Fruit fly (Drosophila melanogaster) whole organism, wandering third instar larva: Measurements from ENCODE around the gene Gem2.

Experiments
- GATAd ChIP-seq: sonication (Bioruptor generic); optimal IDR thresholded peaks from 2 replicates; lab custom pipeline; 2016; ENCODE audit warnings: missing biosample characterization, missing genetic modification characterization
- HLH106 ChIP-seq: fragments of 200-800 bp; optimal IDR thresholded peaks from 3 replicates; lab custom pipeline; 2019; ENCODE audit warnings: missing biosample characterization, mild to moderate bottlenecking, missing genetic modification characterization, moderate library complexity
- Hr78 ChIP-seq: fragments of >200 bp; optimal IDR thresholded peaks from 2 replicates; lab custom pipeline; 2017; ENCODE audit warnings: missing biosample characterization, missing genetic modification characterization
- Hr83 ChIP-seq: fragments of 200-300 bp; sonication (Bioruptor generic); optimal IDR thresholded peaks from 2 replicates; lab custom pipeline; 2016; ENCODE audit warnings: missing biosample characterization, mild to moderate bottlenecking, missing genetic modification characterization, moderate library complexity; ENCODE audit not compliant: poor library complexity, severe bottlenecking
- Mio ChIP-seq: sonication (Bioruptor generic); optimal IDR thresholded peaks from 2 replicates; lab custom pipeline; 2016; ENCODE audit warnings: missing biosample characterization, missing genetic modification characterization
- Myc ChIP-seq: fragments of >200 bp; optimal IDR thresholded peaks from 2 replicates; lab custom pipeline; 2017
- brk ChIP-seq: fragments of 200-800 bp; sonication (Bioruptor generic); optimal IDR thresholded peaks from 2 replicates; lab custom pipeline; 2016; ENCODE audit warnings: missing biosample characterization, mild to moderate bottlenecking, missing genetic modification characterization
- dl ChIP-seq, 2 experiments: fragments of 175-275, 200-275 bp in 1 of 2; fragments of 200-275 bp in 1 of 2; sonication (Bioruptor generic); optimal IDR thresholded peaks; lab custom pipeline; 2018; ENCODE audit warnings: mild to moderate bottlenecking in 2 of 2, missing biosample characterization in 2 of 2, missing genetic modification characterization in 2 of 2, moderate library complexity in 2 of 2; ENCODE audit not compliant: partially characterized antibody in 2 of 2, insufficient read depth in 1 of 2
- fru ChIP-seq: fragments of 200-800 bp; sonication (Bioruptor generic); optimal IDR thresholded peaks from 3 replicates; lab custom pipeline; 2016; ENCODE audit warnings: missing biosample characterization, mild to moderate bottlenecking, missing genetic modification characterization
- h ChIP-seq: fragments of 200-800 bp; sonication (Bioruptor generic); optimal IDR thresholded peaks from 3 replicates; lab custom pipeline; 2016; ENCODE audit warnings: missing biosample characterization, mild to moderate bottlenecking, missing genetic modification characterization
- lola ChIP-seq: fragments of >200 bp; optimal IDR thresholded peaks from 2 replicates; lab custom pipeline; 2017; ENCODE audit warnings: missing biosample characterization, missing genetic modification characterization
- pan ChIP-seq: fragments of >200 bp; optimal IDR thresholded peaks from 2 replicates; lab custom pipeline; 2017
- sv ChIP-seq: fragments of 200-800 bp; sonication (Bioruptor generic); optimal IDR thresholded peaks from 3 replicates; lab custom pipeline; 2016; ENCODE audit warnings: missing biosample characterization, missing genetic modification characterization

DNA sequence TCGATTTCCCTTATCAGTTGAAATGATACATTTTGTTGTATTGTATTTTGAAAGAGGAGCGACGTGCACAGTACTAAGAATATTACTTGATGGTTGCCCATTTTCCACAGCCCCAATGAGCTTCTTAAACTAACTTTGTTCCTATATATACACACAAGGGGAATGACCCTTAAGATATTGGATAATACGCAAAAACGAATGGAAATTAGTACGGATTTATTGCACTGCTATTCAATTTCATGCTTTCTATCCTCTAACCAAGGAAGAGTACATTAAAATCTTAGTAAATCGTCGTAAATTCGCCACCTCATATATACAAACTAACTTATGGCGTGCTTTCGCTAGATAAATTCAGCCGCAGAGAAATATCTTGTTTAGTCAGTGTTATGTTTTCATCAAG lies 48.2 kb downstream of the Gem2 start, which contains the start of gene Acp76A:
- TF ChIP-seq lola (GFP tag; lab: Kevin White, UChicago) (no peak), Hr83 (GFP tag; lab: Kevin White, UChicago) (no peak), fru (GFP tag; lab: Kevin White, UChicago) (no peak), Myc (no peak), brk (no peak), sv (no peak), Mio (GFP tag; lab: Kevin White, UChicago) (no peak), HLH106 (tag; lab: Kevin White, UChicago) (no peak), h (GFP tag; lab: Kevin White, UChicago) (no peak), dl (GFP tag; optimal IDR thresholded peaks at IDR 0.05; lab: Kevin White, UChicago; ENCODE audit: insufficient read depth in 1 of 2, partially characterized antibody in 2 of 2) (no peak), Hr78 (GFP tag; lab: Kevin White, UChicago) (no peak), pan (lab: Kevin White, UChicago) (no peak), GATAd (GFP tag; lab: Kevin White, UChicago) (no peak)
